Fruit fly (Drosophila melanogaster) whole organism, adult: Measurements from ENCODE around the gene CG14401.
A peak's percentile ranks its signal among the peaks of the same experiment; 100 is the strongest.

Experiments
- CG11617 ChIP-seq: fragments of 200-800 bp; sonication (Bioruptor generic); optimal IDR thresholded peaks from 2 replicates; lab custom pipeline; 2017; ENCODE audit warnings: mild to moderate bottlenecking, missing biosample characterization, missing genetic modification reagents, missing genetic modification characterization
- CG12768 ChIP-seq: fragments of 200-800 bp; sonication (Bioruptor generic); optimal IDR thresholded peaks from 2 replicates; lab custom pipeline; 2017; ENCODE audit warnings: missing biosample characterization, missing genetic modification characterization, mild to moderate bottlenecking, moderate library complexity, missing genetic modification reagents
- CG14711 ChIP-seq: fragments of 200-800 bp; sonication (Bioruptor generic); optimal IDR thresholded peaks from 2 replicates; lab custom pipeline; 2018; ENCODE audit warnings: missing biosample characterization, mild to moderate bottlenecking, missing genetic modification characterization, moderate library complexity
- CG1620 ChIP-seq: fragments of 200-800 bp; sonication (Bioruptor generic); optimal IDR thresholded peaks from 2 replicates; lab custom pipeline; 2016; ENCODE audit warnings: missing biosample characterization, missing genetic modification characterization
- CG33017 ChIP-seq: fragments of 200-800 bp; sonication (Bioruptor generic); optimal IDR thresholded peaks from 2 replicates; lab custom pipeline; 2018; ENCODE audit warnings: missing biosample characterization, mild to moderate bottlenecking, missing genetic modification characterization, moderate library complexity
- CG5204 ChIP-seq: fragments of 200-800 bp; sonication (Bioruptor generic); optimal IDR thresholded peaks from 2 replicates; lab custom pipeline; 2016; ENCODE audit warnings: missing biosample characterization, missing genetic modification characterization
- CG7101 ChIP-seq: fragments of 200-800 bp; sonication (Bioruptor generic); optimal IDR thresholded peaks from 2 replicates; lab custom pipeline; 2018; ENCODE audit warnings: missing biosample characterization, mild to moderate bottlenecking, missing genetic modification characterization, moderate library complexity
- Clk ChIP-seq: fragments of 200-800 bp; sonication (Bioruptor generic); optimal IDR thresholded peaks from 2 replicates; lab custom pipeline; 2017; ENCODE audit warnings: missing biosample characterization, missing genetic modification characterization
- Crg-1 ChIP-seq: fragments of 200-800 bp; sonication (Bioruptor generic); optimal IDR thresholded peaks from 2 replicates; lab custom pipeline; 2016; ENCODE audit warnings: missing biosample characterization, missing genetic modification characterization
- Hr96 ChIP-seq: fragments of 200-800 bp; sonication (Bioruptor generic); optimal IDR thresholded peaks from 2 replicates; lab custom pipeline; 2016; ENCODE audit warnings: missing biosample characterization, missing genetic modification characterization
- Mnt ChIP-seq: fragments of 200-800 bp; sonication (Bioruptor generic); optimal IDR thresholded peaks from 2 replicates; lab custom pipeline; 2016; ENCODE audit warnings: missing biosample characterization, mild to moderate bottlenecking, missing genetic modification characterization
- bab1 ChIP-seq: fragments of 200-800 bp; sonication (Bioruptor generic); optimal IDR thresholded peaks from 3 replicates; lab custom pipeline; 2019; ENCODE audit warnings: missing biosample characterization, mild to moderate bottlenecking, missing genetic modification characterization, moderate library complexity
- cic ChIP-seq: fragments of 200-800 bp; sonication (Bioruptor generic); optimal IDR thresholded peaks from 2 replicates; lab custom pipeline; 2017; ENCODE audit warnings: missing biosample characterization, mild to moderate bottlenecking, missing genetic modification characterization, moderate library complexity
- cnc ChIP-seq, 2 experiments: fragments of >200 bp; optimal IDR thresholded peaks; 2 replicates each; lab custom pipeline; 2017
- kay ChIP-seq: fragments of 200-800 bp; sonication (Bioruptor generic); peaks from one replicate; lab custom pipeline; 2016; ENCODE audit warnings: missing biosample characterization, missing genetic modification characterization, borderline replicate concordance
- pad ChIP-seq: fragments of 200-800 bp; sonication (Bioruptor generic); optimal IDR thresholded peaks from 3 replicates; lab custom pipeline; 2017; ENCODE audit warnings: missing biosample characterization, missing genetic modification characterization, mild to moderate bottlenecking, moderate library complexity, missing genetic modification reagents
- tj ChIP-seq: fragments of 200-800 bp; sonication (Bioruptor generic); optimal IDR thresholded peaks from 3 replicates; lab custom pipeline; 2017; ENCODE audit warnings: missing biosample characterization, mild to moderate bottlenecking, missing genetic modification characterization, moderate library complexity
- toe ChIP-seq: fragments of 200-800 bp; sonication (Bioruptor generic); optimal IDR thresholded peaks from 2 replicates; lab custom pipeline; 2016; ENCODE audit warnings: missing biosample characterization, missing genetic modification characterization

The CG14401 gene

DNA sequence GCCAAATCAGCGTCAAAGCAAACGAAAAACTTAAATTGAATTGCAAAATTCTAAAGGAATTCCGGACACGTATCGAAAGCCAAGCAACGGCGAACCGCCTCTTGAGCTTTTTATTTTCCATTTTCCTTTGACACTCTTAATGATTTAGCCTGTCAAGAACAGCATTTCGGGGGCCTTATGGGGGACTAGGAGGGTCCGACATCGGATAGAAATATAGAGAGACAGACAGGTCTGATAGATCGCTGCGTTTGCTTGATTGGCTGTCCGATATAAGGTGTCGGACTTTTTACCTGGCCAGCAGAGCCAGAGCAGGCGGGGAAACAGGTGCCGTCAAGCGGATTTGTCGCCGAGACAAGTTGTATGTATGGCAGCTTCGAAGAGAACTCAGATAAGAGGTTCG lies 34.7 kb downstream of the CG14401 start:
- TF ChIP-seq pad (GFP tag; lab: Kevin White, UChicago) (no peak), CG11617 (GFP tag; lab: Kevin White, UChicago) (no peak), CG1620 (no peak), tj (GFP tag; lab: Kevin White, UChicago) (no peak), kay (GFP tag; lab: Kevin White, UChicago) (peak; percentile 40), Clk (GFP tag; lab: Kevin White, UChicago) (no peak)

DNA sequence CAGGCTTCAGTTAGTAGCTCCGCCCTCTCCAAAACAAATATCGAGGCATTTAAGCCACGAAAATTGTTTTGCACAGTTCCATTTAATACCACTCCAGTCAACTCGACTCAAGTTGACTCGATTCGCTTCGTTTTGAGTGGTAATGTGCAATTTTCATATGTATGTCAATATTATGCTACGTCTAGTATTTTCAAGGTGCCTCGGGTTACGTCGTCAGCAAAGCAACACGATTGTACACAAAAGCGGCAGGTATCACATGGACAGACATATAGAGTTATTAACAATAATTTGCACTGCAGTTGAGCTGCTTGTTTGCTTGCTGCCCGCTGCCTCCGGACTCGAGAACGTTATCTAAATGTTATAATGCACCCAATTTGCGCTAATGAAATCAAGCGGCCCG lies 35.4 kb downstream of the CG14401 start:
- no peak for TF ChIP-seq pad (GFP tag; lab: Kevin White, UChicago)
- peak; percentile 20 for TF ChIP-seq CG12768 (GFP tag; lab: Kevin White, UChicago)
- no peak for TF ChIP-seq cic (GFP tag; lab: Kevin White, UChicago)
- peak; percentile 92 for TF ChIP-seq tj (GFP tag; lab: Kevin White, UChicago)
- no peak for TF ChIP-seq CG5204
- TF ChIP-seq Hr96 (GFP tag; lab: Kevin White, UChicago), result no peak
- TF ChIP-seq CG14711 (tag; lab: Kevin White, UChicago), result no peak
- TF ChIP-seq cnc (optimal IDR thresholded peaks at IDR 0.05; lab: Kevin White, UChicago), result no peak
- no peak for TF ChIP-seq toe (GFP tag; lab: Kevin White, UChicago)
- no peak for TF ChIP-seq Mnt
- no peak for TF ChIP-seq CG11617 (GFP tag; lab: Kevin White, UChicago)
- TF ChIP-seq CG33017 (tag; lab: Kevin White, UChicago), result no peak

DNA sequence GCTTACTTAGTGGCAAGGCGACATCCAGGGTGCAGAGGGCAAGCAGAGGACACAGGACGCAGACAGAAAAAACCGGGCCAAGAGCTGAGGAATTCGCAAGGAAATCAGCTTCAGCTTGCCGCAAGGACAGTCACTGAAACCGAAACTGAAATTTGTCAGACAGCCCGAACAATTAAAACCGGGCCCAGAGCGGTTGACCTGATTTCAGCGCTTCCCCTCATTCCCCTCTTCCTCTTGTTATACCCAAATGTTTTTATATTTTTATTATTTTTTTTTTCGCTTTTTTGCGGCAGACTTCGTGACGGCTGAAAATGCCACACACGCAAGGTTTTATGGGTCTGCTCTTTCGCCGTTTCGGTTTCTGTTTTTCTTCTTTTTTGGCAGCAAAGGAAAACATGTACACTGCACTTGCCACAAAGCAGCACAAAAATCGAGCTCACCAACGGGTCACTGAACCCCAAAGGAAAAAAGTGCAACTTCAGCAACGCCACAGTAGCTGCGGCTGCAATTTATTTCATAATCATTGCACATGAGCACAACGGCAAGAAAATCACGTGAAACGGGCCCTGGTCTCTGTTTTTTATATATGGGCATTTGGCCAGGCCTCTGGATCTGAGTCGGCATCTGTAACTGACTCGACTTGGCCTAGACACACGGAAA lies 38.5 kb downstream of the CG14401 start:
- no peak for TF ChIP-seq CG14711 (tag; lab: Kevin White, UChicago)
- TF ChIP-seq Mnt, result no peak
- TF ChIP-seq cic (GFP tag; lab: Kevin White, UChicago), result no peak
- TF ChIP-seq tj (GFP tag; lab: Kevin White, UChicago), result peak; percentile 97
- no peak for TF ChIP-seq kay (GFP tag; lab: Kevin White, UChicago)
- TF ChIP-seq bab1, result peak; percentile 4
- no peak for TF ChIP-seq CG7101 (tag; lab: Kevin White, UChicago)

- peak; percentile 96 for TF ChIP-seq tj (GFP tag; lab: Kevin White, UChicago)
- no peak for TF ChIP-seq CG14711 (tag; lab: Kevin White, UChicago)
These were observed 39.6 kb downstream of the CG14401 start for dm6 chr2L:20909301-20909700.

DNA sequence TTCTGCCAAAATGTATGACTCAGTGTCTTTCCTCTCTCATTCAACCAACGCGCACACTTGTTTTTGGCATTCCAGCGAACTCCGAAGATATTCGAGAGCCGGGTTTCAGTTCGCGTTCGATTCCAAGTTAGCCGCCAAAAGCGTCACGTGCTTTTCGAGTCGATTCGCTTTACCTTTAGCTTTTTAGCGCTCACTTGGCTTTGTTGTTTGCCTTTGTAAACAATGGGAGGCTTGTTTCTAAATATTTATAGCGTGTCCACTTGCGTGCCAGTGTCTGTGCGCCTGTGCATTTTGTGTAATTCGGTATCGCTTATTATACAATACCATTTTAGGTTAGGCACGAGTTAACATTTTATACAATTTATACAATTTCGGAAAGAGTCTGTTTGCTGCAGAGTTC lies 41.7 kb downstream of the CG14401 start:
- TF ChIP-seq Crg-1 (GFP tag; lab: Kevin White, UChicago) (peak; percentile 7), tj (GFP tag; lab: Kevin White, UChicago) (peak; percentile 16), CG7101 (tag; lab: Kevin White, UChicago) (no peak), Mnt (peak; percentile 5), kay (GFP tag; lab: Kevin White, UChicago) (no peak)

DNA sequence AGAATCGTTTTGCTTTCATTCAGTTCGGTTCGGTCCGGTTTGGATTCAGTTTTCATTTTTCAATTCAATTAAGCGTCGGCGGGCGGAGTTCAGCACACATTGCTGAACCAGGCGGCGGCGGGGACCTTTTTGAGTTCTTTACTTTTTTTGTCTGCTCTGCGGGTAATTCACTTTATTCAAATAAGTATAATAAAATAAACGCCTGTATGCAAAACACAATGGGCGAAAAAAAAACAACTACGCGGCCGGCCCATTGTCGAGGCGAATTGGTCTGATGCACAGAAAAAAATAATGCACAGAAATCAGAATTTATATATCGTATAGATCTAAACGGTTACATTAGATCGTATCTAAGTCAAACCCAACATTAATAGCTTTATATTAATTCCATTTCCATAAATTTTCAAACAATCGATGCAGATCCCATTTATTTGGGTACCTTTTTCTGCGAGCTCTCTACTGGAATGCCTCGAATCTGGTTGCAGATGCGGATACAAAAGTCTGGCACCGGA lies 43.2 kb downstream of the CG14401 start:
- peak; percentile 55 for TF ChIP-seq tj (GFP tag; lab: Kevin White, UChicago)
- no peak for TF ChIP-seq CG33017 (tag; lab: Kevin White, UChicago)
- no peak for TF ChIP-seq cic (GFP tag; lab: Kevin White, UChicago)

DNA sequence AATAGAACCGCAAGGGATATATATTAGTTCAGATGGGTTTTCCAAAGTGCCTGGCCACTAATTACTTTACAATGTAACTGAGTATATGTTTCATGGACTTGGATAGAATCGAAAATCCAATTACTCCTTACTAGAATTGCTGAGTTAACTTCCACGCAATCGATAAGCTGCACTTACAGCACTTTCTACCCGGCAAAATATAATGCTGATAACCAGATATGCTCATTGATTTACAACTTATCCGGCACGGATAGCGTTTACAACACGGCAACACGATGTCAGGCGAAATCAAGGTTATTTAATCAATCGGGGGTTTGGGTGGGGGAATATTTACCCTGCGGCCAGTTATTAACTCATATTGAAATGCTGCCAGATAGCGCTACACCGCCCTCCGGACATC lies 43.9 kb downstream of the CG14401 start:
- TF ChIP-seq toe (GFP tag; lab: Kevin White, UChicago) (no peak), tj (GFP tag; lab: Kevin White, UChicago) (peak; percentile 51), kay (GFP tag; lab: Kevin White, UChicago) (peak; percentile 61)

dm6 chr2L:20915224-20915623 lies 45.6 kb downstream of the CG14401 start:
- TF ChIP-seq CG12768 (GFP tag; lab: Kevin White, UChicago), result no peak
- TF ChIP-seq cnc (optimal IDR thresholded peaks at IDR 0.05; lab: Kevin White, UChicago), result no peak
- no peak for TF ChIP-seq pad (GFP tag; lab: Kevin White, UChicago)
- TF ChIP-seq bab1, result peak; percentile 53
- TF ChIP-seq CG33017 (tag; lab: Kevin White, UChicago), result no peak
- peak; percentile 37 for TF ChIP-seq tj (GFP tag; lab: Kevin White, UChicago)
- peak; percentile 46 for TF ChIP-seq CG7101 (tag; lab: Kevin White, UChicago)
- TF ChIP-seq CG11617 (GFP tag; lab: Kevin White, UChicago), result peak; percentile 24
- TF ChIP-seq CG1620, result peak; percentile 8
- peak; percentile 20 for TF ChIP-seq CG14711 (tag; lab: Kevin White, UChicago)
